Worm (Caenorhabditis elegans) whole organism, L4 larva: Measurements from ENCODE around the gene Y116F11B.9.

Experiments
- aly-2 ChIP-seq: sonication (generic microtip); optimal IDR thresholded peaks from 2 replicates; lab custom pipeline; 2018; ENCODE audit warnings: missing biosample characterization, missing genetic modification characterization
- ama-1 ChIP-seq: fragments of 150-350 bp; optimal IDR thresholded peaks from 2 replicates; lab custom pipeline; 2014; ENCODE audit warnings: inconsistent platforms, mixed read lengths
- ceh-28 ChIP-seq: fragments of 150-350 bp; optimal IDR thresholded peaks from 2 replicates; lab custom pipeline; 2014; ENCODE audit warnings: missing biosample characterization, missing genetic modification reagents, missing genetic modification characterization
- daf-16 ChIP-seq, 3 experiments: sonication (generic microtip); optimal IDR thresholded peaks; 2 replicates each; lab custom pipeline; 2016 to 2017; ENCODE audit warnings: missing genetic modification characterization in 3 of 3, missing genetic modification reagents in 3 of 3, mild to moderate bottlenecking in 2 of 3, missing compliant biosample characterization in 2 of 3, missing biosample characterization in 1 of 3, moderate library complexity in 1 of 3
- dmd-6 ChIP-seq: fragments of 200-800 bp; sonication (Bioruptor generic); IDR thresholded peaks from 2 replicates; pipeline ENCODE4 v1.3.6; 2022; ENCODE audit warnings: missing genetic modification reagents, missing genetic modification characterization, missing compliant biosample characterization
- duxl-1 ChIP-seq: sonication (generic microtip); optimal IDR thresholded peaks from 2 replicates; lab custom pipeline; 2016; ENCODE audit warnings: mild to moderate bottlenecking, missing genetic modification characterization, moderate library complexity, missing compliant biosample characterization; ENCODE audit not compliant: poor library complexity
- dve-1 ChIP-seq: sonication (generic microtip); optimal IDR thresholded peaks from 2 replicates; lab custom pipeline; 2017; ENCODE audit warnings: antibody characterized with exemption, mild to moderate bottlenecking, missing genetic modification characterization, missing compliant biosample characterization; ENCODE audit not compliant: insufficient read depth
- gei-8 ChIP-seq: fragments of 200-800 bp; sonication (Bioruptor generic); optimal IDR thresholded peaks from 2 replicates; lab custom pipeline; 2018; ENCODE audit warnings: mild to moderate bottlenecking, missing genetic modification characterization, missing compliant biosample characterization
- hmg-1.1 ChIP-seq: fragments of 200-800 bp; sonication (Bioruptor generic); IDR thresholded peaks from 2 replicates; pipeline ENCODE4 v1.3.6; 2022; ENCODE audit warnings: missing genetic modification reagents, missing genetic modification characterization, missing compliant biosample characterization
- jun-1 ChIP-seq: fragments of 150-350 bp; optimal IDR thresholded peaks from 2 replicates; lab custom pipeline; 2014; ENCODE audit warnings: missing biosample characterization, missing genetic modification reagents, missing genetic modification characterization
- lin-15B ChIP-seq: fragments of 150-350 bp; sonication (generic microtip); optimal IDR thresholded peaks from 3 replicates; lab custom pipeline; 2014; ENCODE audit warnings: missing biosample characterization, missing genetic modification characterization
- lin-29 ChIP-seq: fragments of 200-800 bp; sonication (Bioruptor generic); IDR thresholded peaks from 2 replicates; pipeline ENCODE4 v1.3.6; 2022; ENCODE audit warnings: missing genetic modification reagents, missing genetic modification characterization, missing compliant biosample characterization
- lin-38 ChIP-seq: fragments of 200-800 bp; sonication (Bioruptor generic); IDR thresholded peaks from 2 replicates; pipeline ENCODE4 v1.3.6; 2022; ENCODE audit warnings: missing genetic modification reagents, missing genetic modification characterization, missing compliant biosample characterization
- madf-9 ChIP-seq: fragments of 200-800 bp; sonication (Bioruptor generic); conservative IDR thresholded peaks from 2 replicates; pipeline ENCODE4 v1.3.6; 2022; ENCODE audit warnings: missing genetic modification reagents, missing genetic modification characterization, missing compliant biosample characterization
- mdl-1 ChIP-seq, 2 experiments: fragments of 150-350 bp in 1 of 2; sonication (generic microtip) in 1 of 2; optimal IDR thresholded peaks; 2 replicates each; lab custom pipeline; 2014 to 2017; ENCODE audit warnings: missing biosample characterization in 2 of 2, missing genetic modification characterization in 2 of 2
- mep-1 ChIP-seq: fragments of 150-350 bp; sonication (generic microtip); optimal IDR thresholded peaks from 3 replicates; lab custom pipeline; 2014; ENCODE audit warnings: missing biosample characterization, missing genetic modification characterization
- nhr-102 ChIP-seq: sonication (generic microtip); optimal IDR thresholded peaks from 2 replicates; lab custom pipeline; 2016; ENCODE audit warnings: mild to moderate bottlenecking, missing genetic modification characterization, moderate library complexity, missing compliant biosample characterization
- php-3 ChIP-seq: fragments of 200-800 bp; sonication (Bioruptor generic); IDR thresholded peaks from 2 replicates; pipeline ENCODE4 v1.3.6; 2022; ENCODE audit warnings: missing genetic modification reagents, missing genetic modification characterization, missing compliant biosample characterization
- pqm-1 ChIP-seq: sonication (generic microtip); optimal IDR thresholded peaks from 2 replicates; lab custom pipeline; 2017; ENCODE audit warnings: missing biosample characterization, missing genetic modification characterization
- saeg-2 ChIP-seq: fragments of 200-800 bp; sonication (Bioruptor generic); IDR thresholded peaks from 2 replicates; pipeline ENCODE4 v1.3.6; 2022; ENCODE audit warnings: missing genetic modification reagents, missing genetic modification characterization, missing compliant biosample characterization
- spr-1 ChIP-seq: sonication (generic microtip); optimal IDR thresholded peaks from 2 replicates; lab custom pipeline; 2016; ENCODE audit warnings: mild to moderate bottlenecking, missing genetic modification characterization, missing compliant biosample characterization
- spr-3 ChIP-seq: fragments of 200-800 bp; sonication (Bioruptor generic); optimal IDR thresholded peaks from 2 replicates; lab custom pipeline; 2018; ENCODE audit warnings: mild to moderate bottlenecking, missing genetic modification characterization, missing compliant biosample characterization
- tra-1 ChIP-seq: fragments of 200-800 bp; sonication (Bioruptor generic); IDR thresholded peaks from 2 replicates; pipeline ENCODE4 v1.3.6; 2022; ENCODE audit warnings: missing genetic modification reagents, missing genetic modification characterization, missing compliant biosample characterization
- unc-130 ChIP-seq: sonication (generic microtip); optimal IDR thresholded peaks from 2 replicates; lab custom pipeline; 2016; ENCODE audit warnings: missing genetic modification reagents, missing genetic modification characterization, missing compliant biosample characterization
- unc-39 ChIP-seq: sonication (generic microtip); optimal IDR thresholded peaks from 2 replicates; lab custom pipeline; 2017; ENCODE audit warnings: missing biosample characterization, missing genetic modification characterization
- unc-62 ChIP-seq, 3 experiments: fragments of 150-350 bp in 1 of 3; sonication (generic microtip); optimal IDR thresholded peaks in 2 of 3; peaks in 1 of 3; 1 replicate in 1 of 3; 2 replicates in 2 of 3; lab custom pipeline; 2014 to 2017; ENCODE audit warnings: missing biosample characterization in 3 of 3, missing genetic modification characterization in 3 of 3, missing genetic modification reagents in 3 of 3, missing genotype in 1 of 3
- zag-1 ChIP-seq: fragments of 150-350 bp; optimal IDR thresholded peaks from 2 replicates; lab custom pipeline; 2014; ENCODE audit warnings: missing biosample characterization, missing genetic modification characterization
- ztf-11 ChIP-seq: fragments of 150-350 bp; optimal IDR thresholded peaks from 2 replicates; lab custom pipeline; 2014; ENCODE audit warnings: missing biosample characterization, missing genetic modification characterization

Y116F11B.9 gene

ce11 chrV:19907365-19907764, 39.6 kb upstream of the Y116F11B.9 start, which contains the start of gene fars-2:
TSS of gene fars-2 (minus strand) at chrV:19907434.
- TF ChIP-seq lin-38 (GFP tag; lab: Robert Waterston, UW) = no peak
- peak; percentile 79 for TF ChIP-seq ceh-28 (tag; lab: Kevin White, UChicago)
- no peak for TF ChIP-seq dve-1 (tag; lab: Kevin White, UChicago)
- no peak for TF ChIP-seq ama-1 (lab: Kevin White, UChicago)
- TF ChIP-seq aly-2 (tag; lab: Kevin White, UChicago) = no peak
- no peak for TF ChIP-seq mep-1 (tag; lab: Kevin White, UChicago)
- TF ChIP-seq hmg-1.1 = no peak
- no peak for TF ChIP-seq nhr-102 (tag; lab: Kevin White, UChicago)

ce11 chrV:19905988-19906387, 38.2 kb upstream of the Y116F11B.9 start:
- TF ChIP-seq lin-29 (GFP tag; lab: Robert Waterston, UW) (no peak), gei-8 (no peak), tra-1 (GFP tag; lab: Robert Waterston, UW) (no peak), ceh-28 (tag; lab: Kevin White, UChicago) (peak; percentile 77), saeg-2 (GFP tag; lab: Robert Waterston, UW) (no peak), mep-1 (tag; lab: Kevin White, UChicago) (no peak), spr-3 (GFP tag; lab: Kevin White, UChicago) (no peak), hmg-1.1 (no peak), unc-62 (GFP tag; optimal IDR thresholded peaks at IDR 0.05 in 1 of 2; lab: Kevin White, UChicago) (peak in 1 of 2 experiments; percentile 44), unc-62 (tag; optimal IDR thresholded peaks at IDR 0.05; lab: Kevin White, UChicago) (no peak), jun-1 (tag; lab: Kevin White, UChicago) (no peak), ztf-11 (tag; lab: Kevin White, UChicago) (no peak)

DNA sequence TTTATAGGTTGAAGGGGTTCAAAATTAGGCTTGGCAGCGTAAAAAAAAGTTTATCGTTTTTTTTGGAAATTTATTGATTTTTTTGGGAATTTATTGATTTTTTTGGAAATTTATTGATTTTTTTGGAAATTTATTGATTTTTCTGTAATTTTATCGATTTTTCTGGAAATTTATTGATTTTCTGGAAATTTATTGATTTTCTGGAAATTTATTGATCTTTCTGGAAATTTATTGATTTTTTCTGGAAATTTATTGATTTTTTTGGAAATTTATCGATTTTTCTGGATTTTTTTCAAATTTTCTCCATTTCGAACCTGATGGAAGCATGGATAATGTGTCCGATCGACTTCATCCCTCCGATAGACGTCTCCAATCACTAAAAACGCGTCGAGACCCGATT, 37.0 kb upstream of the Y116F11B.9 start:
- TF ChIP-seq lin-15B (tag; lab: Kevin White, UChicago) (no peak), dmd-6 (GFP tag; lab: Robert Waterston, UW) (no peak), ceh-28 (tag; lab: Kevin White, UChicago) (peak; percentile 83)
- TF ChIP-seq, all 104 proteins: peak for 1

DNA sequence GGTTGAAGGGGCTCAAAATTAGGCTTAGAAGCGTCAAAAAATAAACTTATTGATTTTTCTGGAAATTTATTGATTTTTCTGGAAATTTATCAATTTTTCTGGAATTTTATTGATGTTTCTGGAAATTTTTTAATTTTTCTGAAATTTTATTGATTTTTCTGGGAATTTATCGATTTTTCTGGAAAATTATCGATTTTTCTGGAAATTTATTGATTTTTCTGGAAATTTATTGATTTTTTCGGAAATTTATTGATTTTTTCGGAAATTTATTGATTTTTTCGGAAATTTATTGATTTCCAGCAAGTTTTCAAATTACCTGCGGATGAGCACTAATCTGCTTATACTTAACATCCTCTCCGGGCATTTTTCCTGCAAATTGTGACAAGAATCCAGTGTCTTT, 34.0 kb upstream of the Y116F11B.9 start:
- no peak for TF ChIP-seq spr-1 (tag; lab: Kevin White, UChicago)
- TF ChIP-seq ceh-28 (tag; lab: Kevin White, UChicago) = peak; percentile 80

ce11 chrV:19899167-19899566, 31.4 kb upstream of the Y116F11B.9 start, which contains the start of gene Y116F11B.14:
TSS of gene Y116F11B.14 (plus strand) at chrV:19899467.
- TF ChIP-seq unc-39 (no peak), unc-130 (no peak), zag-1 (tag; lab: Kevin White, UChicago) (no peak), php-3 (GFP tag; lab: Robert Waterston, UW) (no peak), mdl-1 (tag; optimal IDR thresholded peaks at IDR 0.05; lab: Kevin White, UChicago) (no peak), lin-15B (tag; lab: Kevin White, UChicago) (no peak)

DNA sequence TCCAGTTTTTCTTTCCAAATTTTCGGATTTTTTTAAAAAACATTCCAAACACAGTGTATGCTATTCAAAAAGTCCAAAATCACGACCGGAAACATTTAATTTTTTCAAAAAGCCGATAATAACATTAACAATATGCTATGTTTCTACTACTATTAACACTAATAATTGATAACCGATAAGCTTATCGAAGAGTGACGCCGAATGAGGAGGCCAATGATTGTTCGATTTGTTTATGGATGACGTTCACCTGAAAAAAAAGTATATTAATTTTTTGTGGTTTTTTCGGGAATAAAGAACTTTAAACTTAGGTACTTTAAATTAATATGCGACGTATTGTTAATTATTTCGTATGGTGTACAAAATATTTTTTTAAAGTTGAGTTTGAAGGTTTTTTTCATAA, 30.2 kb upstream of the Y116F11B.9 start:
- TF ChIP-seq madf-9 = no peak
- no peak for TF ChIP-seq daf-16 (GFP tag; optimal IDR thresholded peaks at IDR 0.05; lab: Kevin White, UChicago)
- peak; percentile 47 for TF ChIP-seq daf-16 (tag; optimal IDR thresholded peaks at IDR 0.05; lab: Kevin White, UChicago)
- TF ChIP-seq duxl-1 (tag; lab: Kevin White, UChicago) = no peak
- 0 out of 2 replicates have a peak, but pooled peaks have one; percentile 5 for TF ChIP-seq dmd-6 (GFP tag; lab: Robert Waterston, UW)
- peak; percentile 62 for TF ChIP-seq pqm-1 (tag; lab: Kevin White, UChicago)
- no peak for TF ChIP-seq tra-1 (GFP tag; lab: Robert Waterston, UW)
